Fruit fly (Drosophila melanogaster) whole organism: ENCODE results near the gene alpha-Man-Ia.

Experiments used
- CG8478 ChIP-seq: fragments of >200 bp; optimal IDR thresholded peaks from 2 replicates; lab custom pipeline; 2018; ENCODE audit warnings: inconsistent platforms
- Dll ChIP-seq: fragments of >200 bp; optimal IDR thresholded peaks from 2 replicates; lab custom pipeline; 2017
- EcR ChIP-seq, 2 experiments: fragments of >200 bp; optimal IDR thresholded peaks; 2 replicates each; lab custom pipeline; 2017; ENCODE audit warnings: missing biosample characterization in 2 of 2, missing genetic modification characterization in 2 of 2, missing genetic modification reagents in 2 of 2
- psq ChIP-seq: fragments of >200 bp; optimal IDR thresholded peaks from 2 replicates; lab custom pipeline; 2017

DNA sequence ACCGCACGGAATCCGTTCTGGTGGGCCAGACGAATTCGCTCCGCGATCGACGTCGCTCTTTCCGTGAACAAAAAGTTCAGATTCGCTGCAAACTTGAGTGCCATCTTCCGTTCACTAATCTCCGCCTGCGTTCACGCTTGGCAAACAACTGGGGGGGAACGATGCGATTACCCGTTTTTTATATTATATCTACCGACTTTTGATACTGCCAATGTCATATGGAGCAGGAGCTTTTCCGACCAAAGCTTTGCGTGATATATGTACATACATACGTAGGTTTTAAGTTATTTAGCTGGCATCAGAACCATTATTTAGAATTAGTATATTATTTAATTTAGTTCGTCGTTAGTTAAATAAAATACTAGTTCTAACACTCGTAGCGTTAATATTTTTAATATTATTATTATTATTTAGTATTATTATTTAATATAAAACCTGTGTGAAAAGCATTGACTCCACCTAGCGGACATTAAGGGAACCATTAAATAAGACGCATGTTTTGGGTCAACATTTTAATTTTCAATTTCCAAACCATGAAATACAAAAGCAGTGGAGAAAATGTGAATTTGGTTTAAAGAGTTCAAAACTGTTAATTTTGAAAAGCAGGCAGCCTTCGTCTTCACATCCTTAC, 4.0 kb upstream of the alpha-Man-Ia start, which contains the start of gene Gip:
- TF ChIP-seq psq (lab: Kevin White, UChicago) (no peak), EcR (GFP tag; optimal IDR thresholded peaks at IDR 0.05; lab: Kevin White, UChicago) (no peak), Dll (lab: Kevin White, UChicago) (no peak), CG8478 (no peak)
